Fruit fly (Drosophila melanogaster) whole organism: ENCODE measurements around the gene Obp19a.

Experiments used
- CG8478 ChIP-seq: fragments of >200 bp; optimal IDR thresholded peaks from 2 replicates; lab custom pipeline; 2018; ENCODE audit warnings: inconsistent platforms
- Dll ChIP-seq: fragments of >200 bp; optimal IDR thresholded peaks from 2 replicates; lab custom pipeline; 2017
- EcR ChIP-seq, 2 experiments: fragments of >200 bp; optimal IDR thresholded peaks; 2 replicates each; lab custom pipeline; 2017; ENCODE audit warnings: missing biosample characterization in 2 of 2, missing genetic modification characterization in 2 of 2, missing genetic modification reagents in 2 of 2
- psq ChIP-seq: fragments of >200 bp; optimal IDR thresholded peaks from 2 replicates; lab custom pipeline; 2017
- usp ChIP-seq: fragments of >200 bp; optimal IDR thresholded peaks from 2 replicates; lab custom pipeline; 2017; ENCODE audit warnings: missing biosample characterization, missing genetic modification characterization, mixed read lengths

- TF ChIP-seq usp (GFP tag; lab: Kevin White, UChicago) = no peak
- no peak for TF ChIP-seq Dll (lab: Kevin White, UChicago)
- no peak for TF ChIP-seq CG8478 (lab: Kevin White, UChicago)
- TF ChIP-seq psq (lab: Kevin White, UChicago) = no peak
- no peak for TF ChIP-seq EcR (GFP tag; optimal IDR thresholded peaks at IDR 0.05; lab: Kevin White, UChicago)
These were observed 8.2 kb downstream of the Obp19a start, which contains the start of the genes Pp4-19C and cactin for dm6 chrX:20423747-20424165.
